Worm (Caenorhabditis elegans): ENCODE data around the gene flp-18.

flp-18 gene

DNA sequence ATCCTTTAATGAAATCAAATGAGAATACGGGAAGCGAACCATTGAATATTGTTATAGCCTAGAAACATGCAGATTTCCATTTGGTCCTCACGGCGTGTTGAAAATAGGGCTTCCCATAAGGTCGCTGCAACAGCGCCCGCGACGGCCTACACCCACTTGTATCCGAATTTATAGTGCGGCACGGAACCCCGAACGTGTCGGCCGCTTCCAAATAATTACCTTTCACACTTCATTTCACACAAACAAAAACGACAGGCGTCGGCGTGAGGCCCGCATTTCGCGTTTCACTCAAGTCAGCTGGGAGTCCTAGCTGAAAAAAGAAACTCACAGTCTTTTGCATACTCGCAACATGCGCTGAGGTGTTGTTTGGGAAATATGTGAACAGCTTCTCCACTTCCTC lies 15.1 kb upstream of the flp-18 start:
- TF ChIP-seq cog-1 (tag; optimal IDR thresholded peaks at IDR 0.05) (no peak), klf-2 (GFP tag; conservative IDR thresholded peaks at IDR 0.05) (no peak), T22C8.4 (GFP tag; IDR thresholded peaks at IDR 0.05) (no peak), ztf-23 (GFP tag; IDR thresholded peaks at IDR 0.05) (no peak)

ce11 chrX:3031484-3031883 lies 13.1 kb upstream of the flp-18 start, which contains the start of gene clec-265:
TSS of gene clec-265 (plus strand) at chrX:3031783.
- TF ChIP-seq ref-1 (GFP tag; conservative IDR thresholded peaks at IDR 0.05) (no peak), med-1 (GFP tag; optimal IDR thresholded peaks at IDR 0.05; ENCODE audit: insufficient read depth) (no peak), ztf-23 (GFP tag; IDR thresholded peaks at IDR 0.05) (no peak), cog-1 (tag; optimal IDR thresholded peaks at IDR 0.05) (no peak), klf-2 (GFP tag; conservative IDR thresholded peaks at IDR 0.05) (no peak), flt-1 (GFP tag; IDR thresholded peaks at IDR 0.05) (no peak), tab-1 (GFP tag; IDR thresholded peaks at IDR 0.05) (no peak), ztf-29 (GFP tag; IDR thresholded peaks at IDR 0.05) (no peak)

ce11 chrX:3029030-3029429 lies 10.7 kb upstream of the flp-18 start, which contains the start of gene M02F4.1:
TSS of gene M02F4.1 (minus strand) at chrX:3029130.
- no peak for TF ChIP-seq tab-1 (GFP tag; IDR thresholded peaks at IDR 0.05)
- TF ChIP-seq med-1 (GFP tag; optimal IDR thresholded peaks at IDR 0.05; ENCODE audit: insufficient read depth), result no peak
- no peak for TF ChIP-seq ztf-23 (GFP tag; IDR thresholded peaks at IDR 0.05)
- no peak for TF ChIP-seq T22C8.4 (GFP tag; IDR thresholded peaks at IDR 0.05)
- no peak for TF ChIP-seq cog-1 (tag; optimal IDR thresholded peaks at IDR 0.05)
- no peak for TF ChIP-seq ztf-29 (GFP tag; IDR thresholded peaks at IDR 0.05)
- TF ChIP-seq ref-1 (GFP tag; conservative IDR thresholded peaks at IDR 0.05), result no peak
- no peak for TF ChIP-seq klf-2 (GFP tag; conservative IDR thresholded peaks at IDR 0.05)
- TF ChIP-seq flt-1 (GFP tag; IDR thresholded peaks at IDR 0.05), result no peak

DNA sequence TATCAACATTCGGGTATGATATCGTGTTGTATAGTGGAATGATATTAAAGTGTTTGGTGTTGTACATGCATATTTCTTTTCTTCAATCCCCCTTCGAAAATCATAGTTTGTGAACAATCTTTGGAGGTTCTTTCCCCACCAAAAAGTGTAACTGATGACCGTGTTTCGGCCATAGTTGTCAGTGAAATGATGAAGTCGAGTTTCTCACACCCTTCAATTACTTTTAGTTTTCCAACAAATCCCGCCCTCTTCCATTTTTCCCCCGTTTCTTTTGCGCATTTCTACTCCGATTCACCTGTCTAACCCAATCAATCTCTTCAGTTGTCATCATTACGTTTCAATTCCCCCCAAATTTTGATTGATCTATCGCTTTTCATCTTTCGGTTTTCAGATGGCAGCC lies 6.8 kb upstream of the flp-18 start:
- TF ChIP-seq tab-1 (GFP tag; IDR thresholded peaks at IDR 0.05) (no peak), flt-1 (GFP tag; IDR thresholded peaks at IDR 0.05) (no peak), klf-2 (GFP tag; conservative IDR thresholded peaks at IDR 0.05) (no peak), cog-1 (tag; optimal IDR thresholded peaks at IDR 0.05) (no peak), ztf-29 (GFP tag; IDR thresholded peaks at IDR 0.05) (no peak), med-1 (GFP tag; optimal IDR thresholded peaks at IDR 0.05; ENCODE audit: insufficient read depth) (no peak), T22C8.4 (GFP tag; IDR thresholded peaks at IDR 0.05) (no peak), ztf-23 (GFP tag; IDR thresholded peaks at IDR 0.05) (no peak), ref-1 (GFP tag; conservative IDR thresholded peaks at IDR 0.05) (no peak)

DNA sequence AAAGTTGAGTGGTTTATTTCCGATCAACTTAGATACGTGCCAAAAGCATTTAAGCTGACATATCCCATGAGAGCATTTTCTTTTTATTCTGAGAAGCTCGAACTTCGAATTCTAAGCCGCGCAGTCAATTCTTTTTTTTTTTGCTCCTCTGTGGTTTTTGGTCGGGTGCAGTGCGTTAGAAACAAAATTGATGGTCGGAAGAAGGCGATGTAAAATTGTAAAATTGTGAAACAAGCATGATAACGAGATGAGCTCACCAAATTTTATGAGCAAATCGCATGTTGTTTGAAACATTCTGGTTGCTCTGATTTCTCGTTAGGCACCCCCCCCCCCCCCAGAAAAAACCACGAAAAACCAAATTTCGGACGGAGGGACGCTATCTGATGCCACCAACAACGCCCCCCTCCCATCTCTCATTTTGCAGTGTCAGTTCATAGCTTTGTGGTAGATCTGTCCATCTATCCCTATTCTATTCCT lies 6.3 kb upstream of the flp-18 start, which contains the start of gene aqp-7:
Gene aqp-7, plus strand, starts transcription at position 427 of the 477 bp plus-strand sequence.
- no peak for TF ChIP-seq med-1 (GFP tag; optimal IDR thresholded peaks at IDR 0.05; ENCODE audit: insufficient read depth)
- TF ChIP-seq ref-1 (GFP tag; conservative IDR thresholded peaks at IDR 0.05), result no peak
- TF ChIP-seq tab-1 (GFP tag; IDR thresholded peaks at IDR 0.05), result no peak
- TF ChIP-seq T22C8.4 (GFP tag; IDR thresholded peaks at IDR 0.05), result no peak
- no peak for TF ChIP-seq ztf-29 (GFP tag; IDR thresholded peaks at IDR 0.05)
- TF ChIP-seq cog-1 (tag; optimal IDR thresholded peaks at IDR 0.05), result no peak
- TF ChIP-seq ztf-23 (GFP tag; IDR thresholded peaks at IDR 0.05), result no peak
- TF ChIP-seq flt-1 (GFP tag; IDR thresholded peaks at IDR 0.05), result no peak
- TF ChIP-seq klf-2 (GFP tag; conservative IDR thresholded peaks at IDR 0.05), result no peak

DNA sequence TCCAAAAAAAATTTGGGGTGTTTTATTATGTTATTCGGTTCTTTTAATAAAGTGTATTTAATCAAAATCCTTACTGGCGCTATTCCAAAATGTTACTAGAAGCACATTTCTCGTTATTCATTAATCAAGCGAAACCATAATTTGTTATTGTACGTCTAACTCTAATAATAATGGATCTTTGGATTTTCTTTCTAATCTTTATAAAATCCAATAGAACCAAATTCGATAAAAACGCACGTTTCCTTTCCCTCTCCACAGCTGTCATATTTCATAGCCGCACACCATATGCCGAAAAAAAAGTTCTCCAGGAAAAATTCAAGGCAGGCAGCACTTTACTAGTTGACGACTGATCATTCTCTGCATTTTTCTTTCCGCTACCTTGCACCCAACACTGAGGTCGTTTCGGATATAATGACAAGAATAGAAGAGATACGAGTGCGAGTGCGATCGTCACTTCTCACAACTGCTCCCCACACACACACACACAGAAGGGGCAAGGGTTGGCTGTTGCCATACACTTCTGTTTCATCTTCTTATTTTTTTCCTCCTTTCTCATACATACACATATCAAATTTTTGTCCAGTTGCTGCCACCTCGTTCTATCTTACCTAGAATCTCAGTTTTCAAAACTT lies 5.3 kb upstream of the flp-18 start:
- TF ChIP-seq med-1 (GFP tag; optimal IDR thresholded peaks at IDR 0.05; ENCODE audit: insufficient read depth) (no peak), flt-1 (GFP tag; IDR thresholded peaks at IDR 0.05) (no peak), ztf-29 (GFP tag; IDR thresholded peaks at IDR 0.05) (no peak), ztf-23 (GFP tag; IDR thresholded peaks at IDR 0.05) (no peak), klf-2 (GFP tag; conservative IDR thresholded peaks at IDR 0.05) (no peak), cog-1 (tag; optimal IDR thresholded peaks at IDR 0.05) (no peak), T22C8.4 (GFP tag; IDR thresholded peaks at IDR 0.05) (no peak), tab-1 (GFP tag; IDR thresholded peaks at IDR 0.05) (no peak), ref-1 (GFP tag; conservative IDR thresholded peaks at IDR 0.05) (no peak)

DNA sequence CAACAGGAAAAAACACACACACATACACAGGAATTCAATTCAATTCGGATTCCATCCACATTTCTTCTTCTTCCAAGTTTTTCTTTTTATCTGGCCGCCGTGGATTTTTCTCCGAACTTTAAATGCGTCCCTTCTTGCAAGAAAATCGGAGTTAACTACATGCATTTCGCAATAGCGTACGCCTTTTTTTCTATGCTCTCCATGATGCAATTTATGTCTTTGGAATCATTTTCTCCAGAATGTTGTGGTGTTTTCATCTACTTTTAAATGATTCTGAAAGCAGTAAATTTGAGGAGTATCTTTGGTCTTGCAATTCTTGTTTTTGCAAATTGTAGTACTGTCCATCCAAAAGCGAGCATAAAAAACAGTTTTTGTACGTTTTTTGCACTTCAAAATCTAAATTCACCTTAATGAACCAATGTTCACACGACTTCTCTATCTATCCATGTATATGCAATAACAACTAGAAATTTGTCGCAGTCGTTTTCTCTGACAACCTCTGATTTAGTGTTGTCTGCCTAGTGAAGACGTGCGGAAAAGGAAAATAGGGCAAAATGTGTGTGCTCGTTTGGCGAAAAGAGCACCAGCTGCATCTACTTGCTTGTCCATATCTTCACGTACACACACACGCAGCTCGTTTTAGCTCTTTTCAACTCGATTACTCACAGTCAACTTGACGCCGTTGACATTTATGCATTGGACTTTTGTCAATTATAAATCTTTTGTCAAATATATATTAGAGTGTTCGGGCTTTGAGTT lies 4.2 kb upstream of the flp-18 start:
- TF ChIP-seq ztf-29 (GFP tag; IDR thresholded peaks at IDR 0.05), result no peak
- no peak for TF ChIP-seq cog-1 (tag; optimal IDR thresholded peaks at IDR 0.05)
- no peak for TF ChIP-seq flt-1 (GFP tag; IDR thresholded peaks at IDR 0.05)
- TF ChIP-seq ref-1 (GFP tag; conservative IDR thresholded peaks at IDR 0.05), result no peak
- no peak for TF ChIP-seq ztf-23 (GFP tag; IDR thresholded peaks at IDR 0.05)
- TF ChIP-seq med-1 (GFP tag; optimal IDR thresholded peaks at IDR 0.05; ENCODE audit: insufficient read depth), result no peak
- no peak for TF ChIP-seq T22C8.4 (GFP tag; IDR thresholded peaks at IDR 0.05)
- no peak for TF ChIP-seq klf-2 (GFP tag; conservative IDR thresholded peaks at IDR 0.05)
- no peak for TF ChIP-seq tab-1 (GFP tag; IDR thresholded peaks at IDR 0.05)

ce11 chrX:3021466-3021865 lies 3.1 kb upstream of the flp-18 start:
- TF ChIP-seq cog-1 (tag; optimal IDR thresholded peaks at IDR 0.05) (no peak), ztf-23 (GFP tag; IDR thresholded peaks at IDR 0.05) (no peak), tab-1 (GFP tag; IDR thresholded peaks at IDR 0.05) (no peak), flt-1 (GFP tag; IDR thresholded peaks at IDR 0.05) (no peak)

- TF ChIP-seq med-1 (GFP tag; optimal IDR thresholded peaks at IDR 0.05; ENCODE audit: insufficient read depth), result no peak
- TF ChIP-seq flt-1 (GFP tag; IDR thresholded peaks at IDR 0.05), result no peak
- no peak for TF ChIP-seq ztf-29 (GFP tag; IDR thresholded peaks at IDR 0.05)
- TF ChIP-seq ztf-23 (GFP tag; IDR thresholded peaks at IDR 0.05), result no peak
- no peak for TF ChIP-seq T22C8.4 (GFP tag; IDR thresholded peaks at IDR 0.05)
- no peak for TF ChIP-seq cog-1 (tag; optimal IDR thresholded peaks at IDR 0.05)
- no peak for TF ChIP-seq klf-2 (GFP tag; conservative IDR thresholded peaks at IDR 0.05)
- no peak for TF ChIP-seq ref-1 (GFP tag; conservative IDR thresholded peaks at IDR 0.05)
- no peak for TF ChIP-seq tab-1 (GFP tag; IDR thresholded peaks at IDR 0.05)
Observed at ce11 chrX:3019996-3020395, 1.6 kb upstream of the flp-18 start.
